Fruit fly (Drosophila melanogaster): Measurements from ENCODE around the gene nero.

- no peak for TF ChIP-seq Doc3 (GFP tag; IDR thresholded peaks at IDR 0.05; ENCODE audit: partially characterized antibody)
- TF ChIP-seq fd96Cb (tag; optimal IDR thresholded peaks at IDR 0.05) = no peak
- no peak for TF ChIP-seq CG2129 (GFP tag; IDR thresholded peaks at IDR 0.05; ENCODE audit: partially characterized antibody)
- TF ChIP-seq Camta (GFP tag; optimal IDR thresholded peaks at IDR 0.05) = no peak
- no peak for TF ChIP-seq otp (GFP tag; IDR thresholded peaks at IDR 0.05)
- no peak for TF ChIP-seq CG6689 (GFP tag; IDR thresholded peaks at IDR 0.05)
- TF ChIP-seq CG6272 (GFP tag; IDR thresholded peaks at IDR 0.05) = no peak
- no peak for TF ChIP-seq gro (GFP tag; optimal IDR thresholded peaks at IDR 0.05)
- TF ChIP-seq YL-1 (GFP tag; optimal IDR thresholded peaks at IDR 0.05) = no peak
- no peak for TF ChIP-seq CG7963 (GFP tag; IDR thresholded peaks at IDR 0.05; ENCODE audit: partially characterized antibody)
- no peak for TF ChIP-seq tgo (GFP tag; IDR thresholded peaks at IDR 0.05)
Observed at dm6 chr3R:31761529-31762009, 14.2 kb upstream of the nero start, which contains the start of gene Smvt.
